Worm (Caenorhabditis elegans): Measurements from ENCODE around the gene E03H12.7.

DNA sequence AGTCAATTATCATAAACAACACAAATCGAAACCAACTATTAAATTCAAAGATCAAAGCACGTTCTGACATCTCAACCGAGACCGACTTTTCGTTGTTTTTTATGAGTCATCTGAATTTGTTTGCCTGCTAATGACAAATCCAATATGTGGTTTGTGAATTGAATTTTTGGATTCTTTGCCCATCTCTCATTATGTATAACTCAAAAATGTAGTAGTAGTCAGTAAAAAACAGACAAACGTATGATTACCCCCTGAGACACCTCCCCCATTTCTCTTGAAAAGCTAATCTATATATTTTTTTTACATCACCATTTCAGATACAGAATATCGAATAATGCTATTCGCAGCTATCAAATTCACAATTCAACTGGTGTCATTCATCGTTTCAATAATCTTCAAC is 42.7 kb downstream of the E03H12.7 start, which contains the start of gene str-169:
- TF ChIP-seq ctbp-1 (GFP tag; IDR thresholded peaks at IDR 0.05) (no peak), nhr-25 (tag; optimal IDR thresholded peaks at IDR 0.05; ENCODE audit: borderline replicate concordance, insufficient read depth) (no peak), snpc-4 (tag; optimal IDR thresholded peaks at IDR 0.05) (no peak)
